Worm (Caenorhabditis elegans): ENCODE data around the gene cdc-14.

- TF ChIP-seq ZK546.5 (tag; optimal IDR thresholded peaks at IDR 0.05) (no peak), fos-1 (tag; optimal IDR thresholded peaks at IDR 0.05) (peak; percentile 97), nhr-11 (tag; optimal IDR thresholded peaks at IDR 0.05) (no peak), C34F6.9 (tag; optimal IDR thresholded peaks at IDR 0.05) (no peak), lin-13 (GFP tag; optimal IDR thresholded peaks at IDR 0.05) (no peak), unc-62 (GFP tag; optimal IDR thresholded peaks at IDR 0.05) (no peak), ama-1 (optimal IDR thresholded peaks at IDR 0.05) (no peak)
These were observed 7.4 kb downstream of the cdc-14 start, which contains the start of gene lys-8 for ce11 chrII:5585788-5586187.

Data from whole organism, L2 larva.